Worm (Caenorhabditis elegans) whole organism, mixed stage, embryonic: ENCODE measurements around the gene pis-1.

Source experiments
- ceh-39 ChIP-seq: fragments of 150-350 bp; optimal IDR thresholded peaks from 2 replicates; lab custom pipeline; 2014; ENCODE audit warnings: missing biosample characterization, missing genetic modification characterization
- ces-1 ChIP-seq: fragments of 150-350 bp; optimal IDR thresholded peaks from 2 replicates; lab custom pipeline; 2014; ENCODE audit warnings: missing biosample characterization, missing genetic modification reagents, missing genetic modification characterization
- ham-2 ChIP-seq: fragments of 200-800 bp; sonication (Bioruptor generic); optimal IDR thresholded peaks from 2 replicates; lab custom pipeline; 2018; ENCODE audit warnings: mild to moderate bottlenecking, missing genetic modification characterization, missing compliant biosample characterization
- hlh-1 ChIP-seq: fragments of 150-350 bp; optimal IDR thresholded peaks from 2 replicates; lab custom pipeline; 2014; ENCODE audit warnings: missing biosample characterization, missing genetic modification reagents, missing genetic modification characterization
- mep-1 ChIP-seq: fragments of 150-350 bp; optimal IDR thresholded peaks from 2 replicates; lab custom pipeline; 2017; ENCODE audit warnings: missing biosample characterization, missing genetic modification reagents, missing genetic modification characterization, inconsistent platforms
- nhr-28 ChIP-seq: fragments of 150-350 bp; optimal IDR thresholded peaks from 2 replicates; lab custom pipeline; 2014; ENCODE audit warnings: missing biosample characterization, missing genetic modification characterization
- nhr-76 ChIP-seq: sonication (generic microtip); optimal IDR thresholded peaks from 2 replicates; lab custom pipeline; 2017; ENCODE audit warnings: missing biosample characterization, missing genetic modification characterization
- snpc-4 ChIP-seq: fragments of 150-350 bp; optimal IDR thresholded peaks from 2 replicates; lab custom pipeline; 2014; ENCODE audit warnings: missing biosample characterization, missing genetic modification characterization
- unc-62 ChIP-seq: fragments of 150-350 bp; optimal IDR thresholded peaks from 2 replicates; lab custom pipeline; 2014; ENCODE audit warnings: missing biosample characterization, missing genetic modification reagents, missing genetic modification characterization
- zip-8 ChIP-seq: fragments of 150-350 bp; optimal IDR thresholded peaks from 2 replicates; lab custom pipeline; 2014; ENCODE audit warnings: missing biosample characterization, missing genetic modification characterization
- ztf-11 ChIP-seq: fragments of 150-350 bp; optimal IDR thresholded peaks from 2 replicates; lab custom pipeline; 2014; ENCODE audit warnings: missing biosample characterization, missing genetic modification characterization

pis-1 gene

DNA sequence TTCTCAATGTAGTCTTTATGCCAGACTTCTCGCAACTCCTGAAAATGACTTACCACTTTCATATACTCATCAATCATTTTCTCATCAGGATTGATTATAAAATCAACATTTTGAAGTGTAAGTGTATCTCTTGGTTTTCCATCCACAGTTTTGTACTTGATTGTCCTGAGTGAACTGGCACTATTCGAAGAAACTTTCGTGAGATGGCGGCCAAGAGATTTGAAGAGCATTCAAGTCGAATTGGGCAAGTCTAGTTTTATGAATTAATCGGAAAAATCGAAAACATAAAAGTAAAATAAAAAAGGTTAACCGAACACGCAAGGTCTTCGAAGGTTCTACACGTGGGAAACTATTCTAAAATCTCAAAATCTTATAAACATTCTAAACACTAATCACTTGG lies 53.5 kb downstream of the pis-1 start, which contains the start of gene C28D4.7:
C28D4.7 (minus strand) TSS at position 265 of the 400 bp plus-strand sequence.
- no peak for TF ChIP-seq snpc-4 (tag; lab: Kevin White, UChicago)
- no peak for TF ChIP-seq mep-1 (tag; lab: Kevin White, UChicago)
- TF ChIP-seq hlh-1, result no peak
- no peak for TF ChIP-seq ztf-11 (tag; lab: Kevin White, UChicago)
- no peak for TF ChIP-seq ham-2 (GFP tag; lab: Kevin White, UChicago)
- TF ChIP-seq nhr-76 (tag; lab: Kevin White, UChicago), result no peak
- no peak for TF ChIP-seq ceh-39 (tag; lab: Kevin White, UChicago)
- no peak for TF ChIP-seq zip-8
- no peak for TF ChIP-seq ces-1 (GFP tag; lab: Kevin White, UChicago)
- no peak for TF ChIP-seq nhr-28
- no peak for TF ChIP-seq unc-62 (GFP tag; lab: Kevin White, UChicago)
